Worm (Caenorhabditis elegans) whole organism, early embryonic: Measurements from ENCODE around the gene exos-2.

Source experiments
- B0310.2 ChIP-seq: sonication (generic microtip); optimal IDR thresholded peaks from 2 replicates; lab custom pipeline; 2016; ENCODE audit warnings: mild to moderate bottlenecking, missing genetic modification characterization, missing compliant biosample characterization
- F13C5.2 ChIP-seq: sonication (generic microtip); optimal IDR thresholded peaks from 2 replicates; lab custom pipeline; 2017; ENCODE audit warnings: mild to moderate bottlenecking, missing genetic modification characterization, inconsistent platforms, missing compliant biosample characterization
- aly-1 ChIP-seq: sonication (generic microtip); optimal IDR thresholded peaks from 2 replicates; lab custom pipeline; 2016; ENCODE audit warnings: missing genetic modification characterization, missing compliant biosample characterization
- ama-1 ChIP-seq: fragments of 150-350 bp; optimal IDR thresholded peaks from 2 replicates; lab custom pipeline; 2014
- ceh-13 ChIP-seq: fragments of 200-800 bp; sonication (Bioruptor generic); optimal IDR thresholded peaks from 2 replicates; lab custom pipeline; 2018; ENCODE audit warnings: mild to moderate bottlenecking, missing genetic modification characterization, missing compliant biosample characterization
- ceh-36 ChIP-seq: sonication (generic microtip); optimal IDR thresholded peaks from 2 replicates; lab custom pipeline; 2016; ENCODE audit warnings: missing genetic modification characterization, inconsistent platforms, missing compliant biosample characterization
- ets-7 ChIP-seq: sonication (generic microtip); optimal IDR thresholded peaks from 2 replicates; lab custom pipeline; 2016; ENCODE audit warnings: missing genotype, missing genetic modification characterization, missing compliant biosample characterization
- flt-1 ChIP-seq: fragments of 200-800 bp; sonication (Bioruptor generic); IDR thresholded peaks from 2 replicates; pipeline ENCODE4 v1.3.6; 2022; ENCODE audit warnings: missing genetic modification characterization, missing compliant biosample characterization
- hmbx-1 ChIP-seq: sonication (generic microtip); optimal IDR thresholded peaks from 2 replicates; lab custom pipeline; 2016; ENCODE audit warnings: mild to moderate bottlenecking, missing genetic modification characterization, missing compliant biosample characterization
- hmg-4 ChIP-seq: fragments of 200-800 bp; sonication (Bioruptor generic); optimal IDR thresholded peaks from 2 replicates; lab custom pipeline; 2018; ENCODE audit warnings: mild to moderate bottlenecking, missing genetic modification characterization, missing compliant biosample characterization
- hnd-1 ChIP-seq: sonication (generic microtip); optimal IDR thresholded peaks from 2 replicates; lab custom pipeline; 2016; ENCODE audit warnings: missing genetic modification characterization, missing compliant biosample characterization
- pes-1 ChIP-seq: fragments of 200-800 bp; sonication (Bioruptor generic); IDR thresholded peaks from 2 replicates; pipeline ENCODE4 v1.3.6; 2022; ENCODE audit warnings: missing genetic modification reagents, missing genetic modification characterization, missing compliant biosample characterization
- scrt-1 ChIP-seq: fragments of 200-800 bp; sonication (Bioruptor generic); IDR thresholded peaks from 2 replicates; pipeline ENCODE4 v1.3.6; 2022; ENCODE audit warnings: missing genetic modification characterization, missing compliant biosample characterization
- sea-1 ChIP-seq: fragments of 200-800 bp; sonication (Bioruptor generic); conservative IDR thresholded peaks from 2 replicates; pipeline ENCODE4 v1.3.6; 2022; ENCODE audit warnings: missing genetic modification characterization, missing compliant biosample characterization
- tbx-11 ChIP-seq: fragments of 200-800 bp; sonication (Bioruptor generic); IDR thresholded peaks from 2 replicates; pipeline ENCODE4 v1.3.6; 2022; ENCODE audit warnings: missing genetic modification characterization, missing compliant biosample characterization
- tbx-37 ChIP-seq: fragments of 200-800 bp; sonication (Bioruptor generic); conservative IDR thresholded peaks from 2 replicates; pipeline ENCODE4 v1.3.6; 2022; ENCODE audit warnings: missing genetic modification reagents, missing genetic modification characterization, missing compliant biosample characterization
- tra-4 ChIP-seq: sonication (generic microtip); optimal IDR thresholded peaks from 2 replicates; lab custom pipeline; 2017; ENCODE audit warnings: missing genetic modification characterization, missing compliant biosample characterization

exos-2 gene

ce11 chrIV:6378398-6378797 lies 36.9 kb upstream of the exos-2 start:
- TF ChIP-seq flt-1 (GFP tag; lab: Robert Waterston, UW) (no peak), tra-4 (tag; lab: Kevin White, UChicago) (no peak), ets-7 (tag; lab: Kevin White, UChicago) (no peak), B0310.2 (tag; lab: Kevin White, UChicago) (no peak), ama-1 (lab: Kevin White, UChicago) (no peak), sea-1 (GFP tag; lab: Robert Waterston, UW) (no peak), F13C5.2 (tag; lab: Kevin White, UChicago) (no peak), ceh-36 (tag; lab: Kevin White, UChicago) (no peak), hnd-1 (tag; lab: Kevin White, UChicago) (no peak), tbx-37 (no peak), ceh-13 (GFP tag; lab: Kevin White, UChicago) (no peak), aly-1 (tag; lab: Kevin White, UChicago) (no peak)

- TF ChIP-seq hmbx-1 (no peak), hmg-4 (no peak), tbx-11 (no peak), flt-1 (GFP tag; lab: Robert Waterston, UW) (no peak), ceh-36 (tag; lab: Kevin White, UChicago) (no peak), tbx-37 (no peak), pes-1 (GFP tag; lab: Robert Waterston, UW) (no peak), F13C5.2 (tag; lab: Kevin White, UChicago) (no peak), B0310.2 (tag; lab: Kevin White, UChicago) (no peak), ceh-13 (GFP tag; lab: Kevin White, UChicago) (no peak), ets-7 (tag; lab: Kevin White, UChicago) (no peak), ama-1 (lab: Kevin White, UChicago) (no peak)
Measured at ce11 chrIV:6383970-6384369, 31.3 kb upstream of the exos-2 start, which contains the start of gene shl-1. TSS of gene shl-1 (minus strand) at chrIV:6384070.

- TF ChIP-seq F13C5.2 (tag; lab: Kevin White, UChicago), result no peak
- TF ChIP-seq hmg-4, result no peak
- TF ChIP-seq tbx-37, result no peak
- no peak for TF ChIP-seq tbx-11
- no peak for TF ChIP-seq sea-1 (GFP tag; lab: Robert Waterston, UW)
- TF ChIP-seq ets-7 (tag; lab: Kevin White, UChicago), result no peak
- TF ChIP-seq aly-1 (tag; lab: Kevin White, UChicago), result no peak
Measured at ce11 chrIV:6385010-6385409, 30.3 kb upstream of the exos-2 start.

- TF ChIP-seq aly-1 (tag; lab: Kevin White, UChicago) (no peak), scrt-1 (GFP tag; lab: Robert Waterston, UW) (no peak), ceh-36 (tag; lab: Kevin White, UChicago) (no peak), tbx-37 (no peak), hnd-1 (tag; lab: Kevin White, UChicago) (no peak)
Measured at ce11 chrIV:6388550-6388949, 26.7 kb upstream of the exos-2 start.

- TF ChIP-seq sea-1 (GFP tag; lab: Robert Waterston, UW), result no peak
- no peak for TF ChIP-seq F13C5.2 (tag; lab: Kevin White, UChicago)
- TF ChIP-seq hmg-4, result no peak
- no peak for TF ChIP-seq tbx-37
- TF ChIP-seq ceh-36 (tag; lab: Kevin White, UChicago), result no peak
- TF ChIP-seq scrt-1 (GFP tag; lab: Robert Waterston, UW), result no peak
- TF ChIP-seq tbx-11, result no peak
- no peak for TF ChIP-seq tra-4 (tag; lab: Kevin White, UChicago)
- TF ChIP-seq ama-1 (lab: Kevin White, UChicago), result no peak
- no peak for TF ChIP-seq ets-7 (tag; lab: Kevin White, UChicago)
- no peak for TF ChIP-seq B0310.2 (tag; lab: Kevin White, UChicago)
- TF ChIP-seq hnd-1 (tag; lab: Kevin White, UChicago), result no peak
- TF ChIP-seq pes-1 (GFP tag; lab: Robert Waterston, UW), result no peak
- no peak for TF ChIP-seq hmbx-1
- TF ChIP-seq flt-1 (GFP tag; lab: Robert Waterston, UW), result no peak
- TF ChIP-seq ceh-13 (GFP tag; lab: Kevin White, UChicago), result no peak
Measured at ce11 chrIV:6391566-6391965, 23.7 kb upstream of the exos-2 start.

- TF ChIP-seq ets-7 (tag; lab: Kevin White, UChicago), result no peak
- no peak for TF ChIP-seq hmg-4
- no peak for TF ChIP-seq flt-1 (GFP tag; lab: Robert Waterston, UW)
- no peak for TF ChIP-seq pes-1 (GFP tag; lab: Robert Waterston, UW)
- TF ChIP-seq aly-1 (tag; lab: Kevin White, UChicago), result no peak
- no peak for TF ChIP-seq hmbx-1
- TF ChIP-seq scrt-1 (GFP tag; lab: Robert Waterston, UW), result no peak
- no peak for TF ChIP-seq sea-1 (GFP tag; lab: Robert Waterston, UW)
- no peak for TF ChIP-seq tbx-11
- TF ChIP-seq ceh-36 (tag; lab: Kevin White, UChicago), result no peak
- no peak for TF ChIP-seq tbx-37
- no peak for TF ChIP-seq ceh-13 (GFP tag; lab: Kevin White, UChicago)
- no peak for TF ChIP-seq tra-4 (tag; lab: Kevin White, UChicago)
- no peak for TF ChIP-seq ama-1 (lab: Kevin White, UChicago)
- no peak for TF ChIP-seq F13C5.2 (tag; lab: Kevin White, UChicago)
- TF ChIP-seq hnd-1 (tag; lab: Kevin White, UChicago), result no peak
- TF ChIP-seq B0310.2 (tag; lab: Kevin White, UChicago), result no peak
Measured at ce11 chrIV:6393329-6393728, 21.9 kb upstream of the exos-2 start.

ce11 chrIV:6395190-6395589 lies 20.1 kb upstream of the exos-2 start:
- TF ChIP-seq tbx-11 (no peak), hmbx-1 (no peak), aly-1 (tag; lab: Kevin White, UChicago) (no peak), F13C5.2 (tag; lab: Kevin White, UChicago) (no peak), ceh-13 (GFP tag; lab: Kevin White, UChicago) (no peak), scrt-1 (GFP tag; lab: Robert Waterston, UW) (no peak), hnd-1 (tag; lab: Kevin White, UChicago) (no peak), sea-1 (GFP tag; lab: Robert Waterston, UW) (no peak), ets-7 (tag; lab: Kevin White, UChicago) (no peak), hmg-4 (no peak), tra-4 (tag; lab: Kevin White, UChicago) (no peak), flt-1 (GFP tag; lab: Robert Waterston, UW) (no peak), ama-1 (lab: Kevin White, UChicago) (no peak), B0310.2 (tag; lab: Kevin White, UChicago) (no peak), tbx-37 (no peak), pes-1 (GFP tag; lab: Robert Waterston, UW) (no peak), ceh-36 (tag; lab: Kevin White, UChicago) (no peak)
